Worm (Caenorhabditis elegans): ENCODE data around the gene rnp-9.

Gene rnp-9

DNA sequence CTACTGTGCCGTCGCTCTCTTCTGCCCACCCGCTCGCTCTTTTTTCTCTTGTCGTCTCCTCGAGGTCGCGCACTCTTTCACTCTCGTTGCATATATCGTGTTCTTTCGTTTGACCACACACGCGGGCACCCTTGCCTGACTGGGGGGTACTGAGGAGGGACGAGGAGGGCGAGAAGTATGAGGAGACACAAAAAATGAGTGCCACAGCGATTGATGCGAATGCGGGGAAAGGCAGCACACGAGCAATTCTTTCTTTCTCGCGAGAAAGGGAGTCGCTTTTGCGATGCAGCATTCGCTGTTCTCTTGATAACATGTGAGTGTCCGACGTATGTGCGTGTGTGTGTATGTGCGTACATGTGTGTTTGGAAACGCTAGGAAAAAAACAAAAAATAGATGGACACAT, 21.4 kb downstream of the rnp-9 start:
- TF ChIP-seq ztf-29 (GFP tag; IDR thresholded peaks at IDR 0.05) = no peak
- no peak for TF ChIP-seq klf-2 (GFP tag; conservative IDR thresholded peaks at IDR 0.05)
- TF ChIP-seq cog-1 (tag; optimal IDR thresholded peaks at IDR 0.05) = peak; percentile 79
- TF ChIP-seq ztf-23 (GFP tag; IDR thresholded peaks at IDR 0.05) = 0 out of 2 replicates have a peak, but pooled peaks have one; percentile 57
- TF ChIP-seq flt-1 (GFP tag; IDR thresholded peaks at IDR 0.05) = peak; percentile 80
- no peak for TF ChIP-seq tab-1 (GFP tag; IDR thresholded peaks at IDR 0.05)

- TF ChIP-seq T22C8.4 (GFP tag; IDR thresholded peaks at IDR 0.05) (no peak), tab-1 (GFP tag; IDR thresholded peaks at IDR 0.05) (no peak), ztf-29 (GFP tag; IDR thresholded peaks at IDR 0.05) (no peak), med-1 (GFP tag; optimal IDR thresholded peaks at IDR 0.05; ENCODE audit: insufficient read depth) (no peak), klf-2 (GFP tag; conservative IDR thresholded peaks at IDR 0.05) (no peak), ztf-23 (GFP tag; IDR thresholded peaks at IDR 0.05) (no peak), flt-1 (GFP tag; IDR thresholded peaks at IDR 0.05) (no peak), ref-1 (GFP tag; conservative IDR thresholded peaks at IDR 0.05) (no peak), cog-1 (tag; optimal IDR thresholded peaks at IDR 0.05) (no peak)
Observed at ce11 chrX:10189244-10189643, 22.1 kb downstream of the rnp-9 start.

DNA sequence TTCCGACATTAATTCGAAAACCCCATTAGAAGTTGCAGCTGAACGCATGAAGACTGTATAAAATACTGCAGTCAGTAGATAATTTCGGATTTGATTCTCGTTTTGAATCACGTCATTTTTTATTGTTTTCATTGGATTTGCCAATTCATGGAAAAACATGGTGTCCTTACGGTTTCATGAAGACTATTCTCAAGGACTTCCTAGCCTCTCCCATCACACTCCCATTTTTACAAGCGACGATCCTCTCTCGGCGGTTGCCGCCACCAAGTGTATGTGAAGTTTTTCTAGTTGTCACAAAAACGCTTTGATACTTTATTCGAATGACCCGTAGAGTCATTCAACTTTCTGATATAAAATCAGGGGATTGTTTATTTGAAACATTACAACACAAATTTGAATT, 22.7 kb downstream of the rnp-9 start:
- TF ChIP-seq klf-2 (GFP tag; conservative IDR thresholded peaks at IDR 0.05) (0 out of 2 replicates have a peak, but pooled peaks have one; percentile 12), cog-1 (tag; optimal IDR thresholded peaks at IDR 0.05) (no peak), ztf-29 (GFP tag; IDR thresholded peaks at IDR 0.05) (no peak), med-1 (GFP tag; optimal IDR thresholded peaks at IDR 0.05; ENCODE audit: insufficient read depth) (no peak)

- TF ChIP-seq ztf-29 (GFP tag; IDR thresholded peaks at IDR 0.05) = no peak
- no peak for TF ChIP-seq klf-2 (GFP tag; conservative IDR thresholded peaks at IDR 0.05)
- no peak for TF ChIP-seq med-1 (GFP tag; optimal IDR thresholded peaks at IDR 0.05; ENCODE audit: insufficient read depth)
- TF ChIP-seq tab-1 (GFP tag; IDR thresholded peaks at IDR 0.05) = no peak
- no peak for TF ChIP-seq T22C8.4 (GFP tag; IDR thresholded peaks at IDR 0.05)
- no peak for TF ChIP-seq ztf-23 (GFP tag; IDR thresholded peaks at IDR 0.05)
- TF ChIP-seq flt-1 (GFP tag; IDR thresholded peaks at IDR 0.05) = no peak
- TF ChIP-seq cog-1 (tag; optimal IDR thresholded peaks at IDR 0.05) = no peak
- TF ChIP-seq ref-1 (GFP tag; conservative IDR thresholded peaks at IDR 0.05) = no peak
Observed at ce11 chrX:10194327-10195096, 27.4 kb downstream of the rnp-9 start, which contains the start of gene myrf-2. myrf-2 (minus strand) TSS chrX:10194377.

- TF ChIP-seq ztf-29 (GFP tag; IDR thresholded peaks at IDR 0.05) (no peak), med-1 (GFP tag; optimal IDR thresholded peaks at IDR 0.05; ENCODE audit: insufficient read depth) (no peak), tab-1 (GFP tag; IDR thresholded peaks at IDR 0.05) (no peak), klf-2 (GFP tag; conservative IDR thresholded peaks at IDR 0.05) (no peak), cog-1 (tag; optimal IDR thresholded peaks at IDR 0.05) (peak; percentile 68), ref-1 (GFP tag; conservative IDR thresholded peaks at IDR 0.05) (no peak), ztf-23 (GFP tag; IDR thresholded peaks at IDR 0.05) (0 out of 2 replicates have a peak, but pooled peaks have one; percentile 23), flt-1 (GFP tag; IDR thresholded peaks at IDR 0.05) (no peak), T22C8.4 (GFP tag; IDR thresholded peaks at IDR 0.05) (no peak)
Observed at ce11 chrX:10197204-10197756, 30.2 kb downstream of the rnp-9 start, which contains the start of gene nucb-1. nucb-1 (plus strand) TSS chrX:10197706.

- TF ChIP-seq flt-1 (GFP tag; IDR thresholded peaks at IDR 0.05) = no peak
- no peak for TF ChIP-seq ztf-29 (GFP tag; IDR thresholded peaks at IDR 0.05)
- no peak for TF ChIP-seq tab-1 (GFP tag; IDR thresholded peaks at IDR 0.05)
- no peak for TF ChIP-seq med-1 (GFP tag; optimal IDR thresholded peaks at IDR 0.05; ENCODE audit: insufficient read depth)
- no peak for TF ChIP-seq cog-1 (tag; optimal IDR thresholded peaks at IDR 0.05)
- no peak for TF ChIP-seq T22C8.4 (GFP tag; IDR thresholded peaks at IDR 0.05)
- no peak for TF ChIP-seq klf-2 (GFP tag; conservative IDR thresholded peaks at IDR 0.05)
- TF ChIP-seq ztf-23 (GFP tag; IDR thresholded peaks at IDR 0.05) = no peak
- TF ChIP-seq ref-1 (GFP tag; conservative IDR thresholded peaks at IDR 0.05) = no peak
Observed at ce11 chrX:10199202-10199601, 32.1 kb downstream of the rnp-9 start.

DNA sequence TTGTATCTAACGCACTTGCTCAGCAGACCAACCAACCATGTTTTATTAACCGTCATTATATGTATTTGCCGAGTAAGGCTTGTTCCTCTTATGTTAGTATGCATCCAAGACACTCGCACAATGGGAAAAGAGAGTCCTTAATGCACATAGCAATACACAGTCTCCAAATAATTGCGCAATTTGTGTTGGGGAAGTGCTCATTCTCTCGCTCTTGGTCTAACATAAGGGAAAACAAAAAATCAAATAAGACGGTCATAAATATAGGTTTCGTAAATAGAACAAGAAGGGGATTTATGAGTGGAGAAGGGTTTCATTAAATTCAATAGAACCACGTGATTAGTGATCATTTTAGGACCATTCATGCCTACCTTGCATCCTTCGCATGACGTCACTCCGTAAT, 36.4 kb downstream of the rnp-9 start:
- TF ChIP-seq flt-1 (GFP tag; IDR thresholded peaks at IDR 0.05) (no peak), cog-1 (tag; optimal IDR thresholded peaks at IDR 0.05) (no peak), ztf-23 (GFP tag; IDR thresholded peaks at IDR 0.05) (no peak), med-1 (GFP tag; optimal IDR thresholded peaks at IDR 0.05; ENCODE audit: insufficient read depth) (no peak), tab-1 (GFP tag; IDR thresholded peaks at IDR 0.05) (no peak), ztf-29 (GFP tag; IDR thresholded peaks at IDR 0.05) (no peak), ref-1 (GFP tag; conservative IDR thresholded peaks at IDR 0.05) (no peak), klf-2 (GFP tag; conservative IDR thresholded peaks at IDR 0.05) (no peak)

ce11 chrX:10204313-10205063, 37.4 kb downstream of the rnp-9 start:
- TF ChIP-seq med-1 (GFP tag; optimal IDR thresholded peaks at IDR 0.05; ENCODE audit: insufficient read depth) = no peak
- peak; percentile 62; the same call in 1 of the 2 replicates for TF ChIP-seq flt-1 (GFP tag; IDR thresholded peaks at IDR 0.05)
- peak; percentile 55 for TF ChIP-seq cog-1 (tag; optimal IDR thresholded peaks at IDR 0.05)
- no peak for TF ChIP-seq klf-2 (GFP tag; conservative IDR thresholded peaks at IDR 0.05)
- no peak for TF ChIP-seq tab-1 (GFP tag; IDR thresholded peaks at IDR 0.05)

DNA sequence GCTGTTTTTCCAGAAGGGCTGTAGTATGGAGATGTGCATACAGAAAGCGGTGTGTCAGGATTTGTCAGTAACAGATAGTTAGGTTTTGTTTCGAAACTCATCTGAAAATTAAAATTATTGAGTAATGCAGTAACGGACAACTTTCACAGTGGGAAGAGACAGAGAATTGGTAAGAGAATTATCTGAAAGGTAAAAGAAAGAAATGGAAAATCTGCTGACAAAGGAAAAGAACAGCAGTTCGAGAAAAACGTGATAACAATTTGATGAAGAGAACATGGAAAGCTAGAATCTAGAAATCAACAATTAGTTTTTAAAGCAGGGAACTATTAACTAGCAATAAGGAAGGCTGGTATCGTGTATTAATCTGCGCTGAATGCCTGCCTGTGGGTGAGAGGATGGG, 38.2 kb downstream of the rnp-9 start, which contains the start of gene sex-1:
Gene sex-1 (minus strand): TSS at position 101 of the 400 bp plus-strand sequence.
- TF ChIP-seq cog-1 (tag; optimal IDR thresholded peaks at IDR 0.05) = no peak
- TF ChIP-seq T22C8.4 (GFP tag; IDR thresholded peaks at IDR 0.05) = no peak
- no peak for TF ChIP-seq ref-1 (GFP tag; conservative IDR thresholded peaks at IDR 0.05)

Data from whole organism, midembryonic.